Worm (Caenorhabditis elegans): ENCODE data around the gene F40F8.5.

The F40F8.5 gene

ce11 chrII:11150976-11151375 is 16.2 kb upstream of the F40F8.5 start (continued):
- TF ChIP-seq nhr-80 (tag; optimal IDR thresholded peaks at IDR 0.05) (peak; percentile 81), hsf-1 (GFP tag; IDR thresholded peaks at IDR 0.05) (peak; percentile 64; the same call in 1 of the 2 replicates), ets-4 (GFP tag; optimal IDR thresholded peaks at IDR 0.05) (peak; percentile 40), nhr-90 (tag; optimal IDR thresholded peaks at IDR 0.05) (peak; percentile 26), F22D6.2 (tag; optimal IDR thresholded peaks at IDR 0.05) (no peak), nfya-2 (GFP tag; IDR thresholded peaks at IDR 0.05) (no peak), attf-3 (GFP tag; conservative IDR thresholded peaks at IDR 0.05) (no peak), dox-1 (GFP tag; IDR thresholded peaks at IDR 0.05) (0 out of 2 replicates have a peak, but pooled peaks have one; percentile 24), hlh-12 (tag; optimal IDR thresholded peaks at IDR 0.05) (no peak), gei-17 (GFP tag; optimal IDR thresholded peaks at IDR 0.05) (no peak), snpc-4 (GFP tag; optimal IDR thresholded peaks at IDR 0.05) (no peak), snpc-4 (tag; optimal IDR thresholded peaks at IDR 0.05) (peak in 1 of 4 experiments; percentile 16), D2030.7 (GFP tag; IDR thresholded peaks at IDR 0.05) (no peak), chd-7 (tag; optimal IDR thresholded peaks at IDR 0.05) (peak; percentile 33), nfyb-1 (GFP tag; IDR thresholded peaks at IDR 0.05) (0 out of 2 replicates have a peak, but pooled peaks have one; percentile 44), K11D2.4 (GFP tag; IDR thresholded peaks at IDR 0.05) (0 out of 2 replicates have a peak, but pooled peaks have one; percentile 28), T07F8.4 (tag; optimal IDR thresholded peaks at IDR 0.05) (no peak), tbp1 (GFP tag; optimal IDR thresholded peaks at IDR 0.05) (peak; percentile 34), lin-40 (tag; optimal IDR thresholded peaks at IDR 0.05) (no peak), madf-10 (tag; optimal IDR thresholded peaks at IDR 0.05) (peak; percentile 38), Y67H2A.10 (GFP tag; conservative IDR thresholded peaks at IDR 0.05) (no peak), akir-1 (GFP tag; optimal IDR thresholded peaks at IDR 0.05) (no peak), mcd-1 (GFP tag; IDR thresholded peaks at IDR 0.05) (no peak), B0336.3 (GFP tag; IDR thresholded peaks at IDR 0.05) (peak; percentile 41; the same call in 1 of the 2 replicates), tlf-1 (GFP tag; optimal IDR thresholded peaks at IDR 0.05) (peak; percentile 42)

ce11 chrII:11149866-11150685 is 15.3 kb upstream of the F40F8.5 start:
- TF ChIP-seq nfyb-1 (GFP tag; IDR thresholded peaks at IDR 0.05) (peak; percentile 89), cebp-1 (GFP tag; IDR thresholded peaks at IDR 0.05) (peak; percentile 46; the same call in 1 of the 2 replicates), cebp-1 (tag; optimal IDR thresholded peaks at IDR 0.05) (peak; percentile 76), die-1 (tag; optimal IDR thresholded peaks at IDR 0.05) (no peak), him-1 (tag; optimal IDR thresholded peaks at IDR 0.05) (no peak), aptf-2 (GFP tag; conservative IDR thresholded peaks at IDR 0.05) (no peak), F52B5.7 (tag; optimal IDR thresholded peaks at IDR 0.05) (peak; percentile 55), dox-1 (GFP tag; IDR thresholded peaks at IDR 0.05) (no peak; the same call in 1 of the 2 replicates), ceh-40 (GFP tag; IDR thresholded peaks at IDR 0.05) (no peak), attf-5 (GFP tag; optimal IDR thresholded peaks at IDR 0.05) (peak; percentile 8), ZK185.1 (tag; optimal IDR thresholded peaks at IDR 0.05; ENCODE audit: poor library complexity, severe bottlenecking) (peak; percentile 10), attf-6 (GFP tag; IDR thresholded peaks at IDR 0.05) (0 out of 2 replicates have a peak, but pooled peaks have one; percentile 10), egl-44 (GFP tag; IDR thresholded peaks at IDR 0.05) (peak; percentile 40; the same call in 1 of the 2 replicates), F49E8.2 (tag; optimal IDR thresholded peaks at IDR 0.05; ENCODE audit: insufficient read depth) (no peak), ztf-28 (GFP tag; IDR thresholded peaks at IDR 0.05) (0 out of 2 replicates have a peak, but pooled peaks have one; percentile 37), nhr-179 (tag; optimal IDR thresholded peaks at IDR 0.05) (no peak), ztf-22 (GFP tag; optimal IDR thresholded peaks at IDR 0.05) (peak; percentile 73), tbx-9 (tag; optimal IDR thresholded peaks at IDR 0.05; ENCODE audit: borderline replicate concordance) (no peak), B0035.1 (tag; optimal IDR thresholded peaks at IDR 0.05) (peak; percentile 26), lag-1 (GFP tag; IDR thresholded peaks at IDR 0.05) (no peak), gei-17 (GFP tag; optimal IDR thresholded peaks at IDR 0.05) (peak; percentile 48), repo-1 (tag; optimal IDR thresholded peaks at IDR 0.05) (peak; percentile 91), ztf-25 (GFP tag; IDR thresholded peaks at IDR 0.05) (0 out of 2 replicates have a peak, but pooled peaks have one; percentile 10), lsl-1 (GFP tag; optimal IDR thresholded peaks at IDR 0.05) (no peak), mxl-1 (tag; optimal IDR thresholded peaks at IDR 0.05) (no peak), attf-3 (GFP tag; conservative IDR thresholded peaks at IDR 0.05) (no peak)
